Worm (Caenorhabditis elegans) whole organism, L3 larva: Measurements from ENCODE around the gene C25G4.7.

ENCODE experiments used
- R02D3.7 ChIP-seq: fragments of 150-350 bp; optimal IDR thresholded peaks from 2 replicates; lab custom pipeline; 2014; ENCODE audit warnings: missing biosample characterization, missing genetic modification characterization
- ZK546.5 ChIP-seq: sonication (generic microtip); optimal IDR thresholded peaks from 2 replicates; lab custom pipeline; 2017; ENCODE audit warnings: missing biosample characterization, missing genetic modification characterization
- aly-2 ChIP-seq: fragments of 150-350 bp; optimal IDR thresholded peaks from 2 replicates; lab custom pipeline; 2014; ENCODE audit warnings: missing biosample characterization, missing genetic modification characterization
- ama-1 ChIP-seq: fragments of 150-350 bp; optimal IDR thresholded peaks from 2 replicates; lab custom pipeline; 2018
- ceh-16 ChIP-seq: sonication (generic microtip); optimal IDR thresholded peaks from 2 replicates; lab custom pipeline; 2017; ENCODE audit warnings: missing biosample characterization, missing genetic modification characterization
- ceh-28 ChIP-seq: fragments of 150-350 bp; optimal IDR thresholded peaks from 2 replicates; lab custom pipeline; 2014; ENCODE audit warnings: missing biosample characterization, missing genetic modification reagents, missing genetic modification characterization
- ceh-9 ChIP-seq: sonication (generic microtip); optimal IDR thresholded peaks from 2 replicates; lab custom pipeline; 2018; ENCODE audit warnings: missing biosample characterization, missing genetic modification characterization
- daf-12 ChIP-seq: fragments of 150-350 bp; optimal IDR thresholded peaks from 2 replicates; lab custom pipeline; 2014; ENCODE audit warnings: missing biosample characterization, missing genetic modification reagents, missing genetic modification characterization
- egl-27 ChIP-seq: sonication (generic microtip); optimal IDR thresholded peaks from 4 replicates; lab custom pipeline; 2017; ENCODE audit warnings: missing biosample characterization, missing genetic modification reagents, missing genetic modification characterization
- egl-5 ChIP-seq: fragments of 150-350 bp; optimal IDR thresholded peaks from 2 replicates; lab custom pipeline; 2017; ENCODE audit warnings: missing biosample characterization, missing genetic modification reagents, missing genetic modification characterization, inconsistent platforms
- elt-1 ChIP-seq: fragments of 150-350 bp; optimal IDR thresholded peaks from 2 replicates; lab custom pipeline; 2014; ENCODE audit warnings: missing biosample characterization, missing genetic modification characterization
- eor-1 ChIP-seq, 2 experiments: fragments of 150-350 bp; optimal IDR thresholded peaks; 2 replicates each; lab custom pipeline; 2014 to 2018; ENCODE audit warnings: missing biosample characterization in 2 of 2, missing genetic modification characterization in 2 of 2
- fkh-10 ChIP-seq: sonication (generic microtip); optimal IDR thresholded peaks from 2 replicates; lab custom pipeline; 2017; ENCODE audit warnings: missing biosample characterization, missing genetic modification reagents, missing genetic modification characterization
- fkh-2 ChIP-seq: fragments of 150-350 bp; optimal IDR thresholded peaks from 2 replicates; lab custom pipeline; 2014; ENCODE audit warnings: missing biosample characterization, missing genetic modification reagents, missing genetic modification characterization
- hmg-11 ChIP-seq: sonication (generic microtip); optimal IDR thresholded peaks from 2 replicates; lab custom pipeline; 2016; ENCODE audit warnings: missing genetic modification characterization, missing compliant biosample characterization
- jun-1 ChIP-seq: fragments of 150-350 bp; optimal IDR thresholded peaks from 2 replicates; lab custom pipeline; 2014; ENCODE audit warnings: missing biosample characterization, missing genetic modification reagents, missing genetic modification characterization
- lin-15B ChIP-seq: fragments of 150-350 bp; optimal IDR thresholded peaks from 2 replicates; lab custom pipeline; 2014; ENCODE audit warnings: missing biosample characterization, missing genetic modification characterization
- lin-39 ChIP-seq: fragments of 150-350 bp; optimal IDR thresholded peaks from 2 replicates; lab custom pipeline; 2018; ENCODE audit warnings: missing biosample characterization, missing genetic modification reagents, missing genetic modification characterization
- mdl-1 ChIP-seq: fragments of 150-350 bp; optimal IDR thresholded peaks from 2 replicates; lab custom pipeline; 2014; ENCODE audit warnings: missing biosample characterization, missing genetic modification characterization
- mml-1 ChIP-seq: fragments of 150-350 bp; sonication (generic microtip); optimal IDR thresholded peaks from 3 replicates; lab custom pipeline; 2014; ENCODE audit warnings: missing biosample characterization, missing genetic modification characterization
- nfya-1 ChIP-seq: sonication (generic microtip); optimal IDR thresholded peaks from 2 replicates; lab custom pipeline; 2017; ENCODE audit warnings: missing genetic modification characterization, mild to moderate bottlenecking, missing compliant biosample characterization, antibody characterized with exemption, moderate library complexity; ENCODE audit not compliant: insufficient read depth
- nhr-11 ChIP-seq: fragments of 150-350 bp; optimal IDR thresholded peaks from 2 replicates; lab custom pipeline; 2014; ENCODE audit warnings: missing biosample characterization, missing genetic modification characterization
- nhr-12 ChIP-seq: fragments of 150-350 bp; optimal IDR thresholded peaks from 2 replicates; lab custom pipeline; 2014; ENCODE audit warnings: missing biosample characterization, missing genetic modification characterization
- nhr-23 ChIP-seq: fragments of 150-350 bp; optimal IDR thresholded peaks from 2 replicates; lab custom pipeline; 2014; ENCODE audit warnings: missing biosample characterization, missing genetic modification reagents, missing genetic modification characterization
- nhr-237 ChIP-seq: fragments of 150-350 bp; optimal IDR thresholded peaks from 2 replicates; lab custom pipeline; 2014; ENCODE audit warnings: missing biosample characterization, missing genetic modification characterization
- nhr-25 ChIP-seq: sonication (generic microtip); optimal IDR thresholded peaks from 2 replicates; lab custom pipeline; 2017; ENCODE audit warnings: missing biosample characterization, missing genetic modification characterization
- nhr-76 ChIP-seq: fragments of 150-350 bp; sonication (generic microtip); optimal IDR thresholded peaks from 5 replicates; lab custom pipeline; 2014; ENCODE audit warnings: missing biosample characterization, missing genetic modification characterization
- nhr-77 ChIP-seq: fragments of 150-350 bp; optimal IDR thresholded peaks from 2 replicates; lab custom pipeline; 2014; ENCODE audit warnings: missing biosample characterization, missing genetic modification characterization
- pqm-1 ChIP-seq: fragments of 150-350 bp; optimal IDR thresholded peaks from 2 replicates; lab custom pipeline; 2017; ENCODE audit warnings: missing biosample characterization, missing genetic modification characterization, inconsistent platforms
- sea-2 ChIP-seq: fragments of 150-350 bp; sonication (generic microtip); optimal IDR thresholded peaks from 4 replicates; lab custom pipeline; 2014; ENCODE audit warnings: missing biosample characterization, missing genetic modification reagents, missing genetic modification characterization
- snpc-4 ChIP-seq: fragments of 150-350 bp; optimal IDR thresholded peaks from 2 replicates; lab custom pipeline; 2014; ENCODE audit warnings: missing biosample characterization, missing genetic modification characterization
- unc-39 ChIP-seq: sonication (generic microtip); optimal IDR thresholded peaks from 4 replicates; lab custom pipeline; 2017; ENCODE audit warnings: missing biosample characterization, missing genetic modification characterization
- unc-62 ChIP-seq: fragments of 150-350 bp; sonication (generic microtip); optimal IDR thresholded peaks from 4 replicates; lab custom pipeline; 2014; ENCODE audit warnings: missing biosample characterization, missing genetic modification reagents, missing genetic modification characterization
- zag-1 ChIP-seq: fragments of 150-350 bp; optimal IDR thresholded peaks from 2 replicates; lab custom pipeline; 2014; ENCODE audit warnings: missing biosample characterization, missing genetic modification characterization
- ztf-11 ChIP-seq: fragments of 150-350 bp; optimal IDR thresholded peaks from 2 replicates; lab custom pipeline; 2014; ENCODE audit warnings: missing biosample characterization, missing genetic modification characterization

C25G4.7 gene

DNA sequence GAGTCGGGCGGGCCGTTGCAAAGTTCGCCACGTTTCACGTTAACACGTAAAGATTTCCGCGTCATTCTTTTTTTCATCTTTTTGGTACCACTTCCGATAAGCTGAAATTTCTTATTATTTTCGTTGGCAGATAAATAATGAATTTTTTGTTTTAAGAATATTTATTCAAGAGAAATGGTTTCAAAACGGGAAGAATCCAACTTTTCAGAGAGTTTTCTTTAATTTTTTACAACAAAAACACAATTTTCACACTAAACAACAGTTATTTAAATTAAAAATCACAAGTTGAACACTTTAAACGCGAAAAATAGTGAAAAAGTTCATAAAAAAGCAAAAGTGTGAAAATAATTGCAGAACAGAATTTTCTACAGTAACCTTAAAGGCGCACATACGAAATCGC lies 2.6 kb upstream of the C25G4.7 start, which contains the start of gene spe-44:
spe-44 (minus strand) TSS at position 101 of the 400 bp plus-strand sequence.
- TF ChIP-seq nhr-77 (tag; lab: Kevin White, UChicago) (no peak), mml-1 (tag; lab: Kevin White, UChicago) (no peak), nhr-11 (no peak), ceh-9 (no peak), fkh-10 (GFP tag; lab: Kevin White, UChicago) (no peak), mdl-1 (tag; lab: Kevin White, UChicago) (no peak), ztf-11 (tag; lab: Kevin White, UChicago) (no peak), sea-2 (GFP tag; lab: Kevin White, UChicago) (no peak), jun-1 (tag; lab: Kevin White, UChicago) (no peak), fkh-2 (tag; lab: Kevin White, UChicago) (no peak), elt-1 (no peak), ceh-16 (tag; lab: Kevin White, UChicago) (no peak), unc-39 (tag; lab: Kevin White, UChicago) (no peak), eor-1 (tag; optimal IDR thresholded peaks at IDR 0.05; lab: Kevin White, UChicago) (no peak), ceh-28 (tag; lab: Kevin White, UChicago) (no peak), aly-2 (tag; lab: Kevin White, UChicago) (no peak), daf-12 (tag; lab: Kevin White, UChicago) (no peak)

DNA sequence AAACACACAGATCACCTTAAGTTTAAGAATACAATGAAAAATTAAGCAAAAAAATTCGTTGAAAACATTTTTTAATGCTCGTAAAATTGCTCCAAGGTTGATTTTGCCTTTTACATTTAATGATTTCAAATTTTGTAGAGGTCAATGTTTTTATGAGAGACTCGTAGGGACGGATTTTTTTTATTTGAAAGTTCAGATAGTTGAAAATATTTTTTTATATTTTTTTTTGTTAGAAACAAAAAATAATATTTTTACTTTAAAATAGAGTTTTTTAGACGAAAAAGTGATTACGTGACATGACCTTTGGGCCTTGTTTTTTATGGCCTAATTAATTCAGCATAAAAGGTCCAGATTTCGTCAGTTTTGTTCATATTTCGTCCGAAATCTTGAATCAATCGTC lies 2.0 kb upstream of the C25G4.7 start, which contains the start of gene smz-1:
smz-1 (plus strand) TSS at position 301 of the 400 bp plus-strand sequence.
- TF ChIP-seq ceh-9 = no peak
- TF ChIP-seq fkh-10 (GFP tag; lab: Kevin White, UChicago) = no peak
- no peak for TF ChIP-seq nfya-1 (tag; lab: Kevin White, UChicago)
- no peak for TF ChIP-seq snpc-4 (tag; lab: Kevin White, UChicago)
- TF ChIP-seq R02D3.7 (tag; lab: Kevin White, UChicago) = no peak
- no peak for TF ChIP-seq egl-27 (tag; lab: Kevin White, UChicago)
- no peak for TF ChIP-seq nhr-237
- TF ChIP-seq eor-1 (tag; optimal IDR thresholded peaks at IDR 0.05; lab: Kevin White, UChicago) = no peak
- no peak for TF ChIP-seq unc-62 (GFP tag; lab: Kevin White, UChicago)
- no peak for TF ChIP-seq egl-5 (tag; lab: Kevin White, UChicago)
- no peak for TF ChIP-seq ama-1 (lab: Kevin White, UChicago)
- no peak for TF ChIP-seq hmg-11 (tag; lab: Kevin White, UChicago)
- TF ChIP-seq nhr-12 (tag; lab: Kevin White, UChicago) = no peak
- TF ChIP-seq pqm-1 (tag; lab: Kevin White, UChicago) = no peak

DNA sequence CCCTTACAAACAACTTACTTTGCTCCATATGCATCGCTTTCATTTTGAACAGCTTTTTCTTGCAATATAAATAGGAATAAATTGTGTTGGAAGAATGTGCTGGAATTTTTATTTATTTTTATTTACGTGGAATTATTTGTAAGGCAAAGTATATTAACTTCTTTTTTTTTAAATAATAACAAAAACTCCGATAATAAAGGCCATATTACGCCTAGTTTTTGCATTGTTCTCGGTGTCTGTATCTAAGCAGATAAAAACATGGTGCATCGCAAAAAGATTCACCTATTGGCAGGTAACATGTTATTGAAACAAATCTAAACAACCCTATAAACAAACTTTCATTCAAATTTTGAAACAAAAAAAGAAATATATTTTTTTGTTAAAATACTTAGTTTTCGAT lies 6.7 kb downstream of the C25G4.7 start, which contains the start of gene C25G4.8:
C25G4.8 (minus strand) TSS at position 101 of the 400 bp plus-strand sequence.
- TF ChIP-seq nhr-77 (tag; lab: Kevin White, UChicago) = no peak
- no peak for TF ChIP-seq ceh-28 (tag; lab: Kevin White, UChicago)
- no peak for TF ChIP-seq nhr-25
- no peak for TF ChIP-seq ama-1 (lab: Kevin White, UChicago)
- TF ChIP-seq zag-1 (tag; lab: Kevin White, UChicago) = no peak
- TF ChIP-seq nfya-1 (tag; lab: Kevin White, UChicago) = no peak
- TF ChIP-seq ZK546.5 (tag; lab: Kevin White, UChicago) = no peak
- TF ChIP-seq aly-2 (tag; lab: Kevin White, UChicago) = no peak
- no peak for TF ChIP-seq nhr-76
- TF ChIP-seq, all 47 proteins: peak for 0

DNA sequence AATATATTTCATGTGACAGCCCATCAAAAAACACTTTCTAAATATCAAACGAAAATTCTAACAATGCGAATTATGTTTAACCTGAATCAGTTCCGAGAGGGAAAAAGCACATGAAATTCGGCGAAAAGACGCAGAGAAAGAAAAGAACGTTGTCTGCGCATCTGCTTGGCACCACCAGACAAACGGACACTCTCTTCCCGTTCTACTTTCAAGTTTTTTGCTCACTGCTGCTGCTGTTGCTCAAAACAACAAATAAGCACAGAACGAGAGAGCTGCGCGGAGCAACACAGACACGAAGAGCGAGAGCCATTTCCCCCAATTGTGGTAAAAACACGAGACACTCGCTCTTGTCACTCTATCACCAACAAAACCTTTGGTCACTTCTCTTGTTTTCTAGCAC lies 8.1 kb downstream of the C25G4.7 start:
- TF ChIP-seq lin-39 (tag; lab: Kevin White, UChicago) (peak; percentile 33), eor-1 (tag; optimal IDR thresholded peaks at IDR 0.05; lab: Kevin White, UChicago) (no peak), fkh-10 (GFP tag; lab: Kevin White, UChicago) (peak; percentile 67), lin-15B (tag; lab: Kevin White, UChicago) (no peak), nhr-23 (tag; lab: Kevin White, UChicago) (no peak)

DNA sequence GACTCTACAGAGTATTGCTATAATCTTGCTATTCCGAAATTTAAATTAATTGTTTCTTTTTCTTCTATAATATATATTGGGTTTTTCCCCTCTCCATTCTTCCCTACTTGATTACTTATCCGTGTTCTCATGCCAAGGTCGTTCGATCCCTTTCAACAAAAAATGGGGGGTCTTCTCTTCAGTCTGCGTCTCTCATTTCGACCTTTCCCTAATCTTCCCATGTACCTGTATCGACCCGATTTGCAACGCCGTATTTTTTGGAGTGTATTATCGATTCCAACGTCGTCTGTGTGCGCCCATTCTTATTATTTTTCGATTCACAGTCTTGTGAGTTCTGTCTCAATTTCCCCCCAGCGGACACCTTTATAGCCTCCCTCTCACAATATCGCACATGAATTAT lies 11.0 kb downstream of the C25G4.7 start:
- peak; percentile 24 for TF ChIP-seq nhr-23 (tag; lab: Kevin White, UChicago)
- peak; percentile 53 for TF ChIP-seq nhr-25
- peak; percentile 57 for TF ChIP-seq ceh-28 (tag; lab: Kevin White, UChicago)
- TF ChIP-seq unc-62 (GFP tag; lab: Kevin White, UChicago) = no peak
